Fruit fly (Drosophila melanogaster) whole organism, embryonic: ENCODE results near the gene Pex10.

ENCODE experiments used
- BEAF-32 ChIP-seq: fragments of 200-800 bp; sonication (Bioruptor generic); optimal IDR thresholded peaks from 3 replicates; lab custom pipeline; 2017; ENCODE audit warnings: missing biosample characterization, missing genetic modification characterization, mild to moderate bottlenecking, moderate library complexity, missing genetic modification reagents
- Bgb ChIP-seq: fragments of 200-800 bp; sonication (Bioruptor generic); IDR thresholded peaks from 2 replicates; pipeline ENCODE4 v1.3.6; 2022; ENCODE audit warnings: missing biosample characterization, missing genetic modification characterization; ENCODE audit not compliant: partially characterized antibody
- CG10979 ChIP-seq: fragments of 200-800 bp; sonication (Bioruptor generic); optimal IDR thresholded peaks from 2 replicates; lab custom pipeline; 2018; ENCODE audit warnings: missing biosample characterization, mild to moderate bottlenecking, missing genetic modification characterization, moderate library complexity
- CG11085 ChIP-seq: fragments of 200-800 bp; sonication (Bioruptor generic); IDR thresholded peaks from 2 replicates; pipeline ENCODE4 v1.3.6; 2022; ENCODE audit warnings: missing biosample characterization, missing genetic modification characterization
- CG11398 ChIP-seq: fragments of 200-800 bp; sonication (Bioruptor generic); optimal IDR thresholded peaks from 2 replicates; lab custom pipeline; 2016; ENCODE audit warnings: missing biosample characterization, missing genetic modification characterization
- CG12155 ChIP-seq: fragments of 200-800 bp; sonication (Bioruptor generic); optimal IDR thresholded peaks from 3 replicates; lab custom pipeline; 2016; ENCODE audit warnings: missing biosample characterization, missing genetic modification characterization
- CG12236 ChIP-seq: fragments of 200-800 bp; sonication (Bioruptor generic); optimal IDR thresholded peaks from 2 replicates; lab custom pipeline; 2016; ENCODE audit warnings: missing biosample characterization, missing genetic modification characterization
- CG13296 ChIP-seq: fragments of 200-800 bp; sonication (Bioruptor generic); optimal IDR thresholded peaks from 3 replicates; lab custom pipeline; 2018; ENCODE audit warnings: missing biosample characterization, mild to moderate bottlenecking, missing genetic modification characterization
- CG14710 ChIP-seq: fragments of 200-800 bp; sonication (Bioruptor generic); optimal IDR thresholded peaks from 3 replicates; lab custom pipeline; 2019; ENCODE audit warnings: missing biosample characterization, mild to moderate bottlenecking, missing genetic modification characterization, moderate library complexity
- CG14965 ChIP-seq: fragments of 200-800 bp; sonication (Bioruptor generic); optimal IDR thresholded peaks from 2 replicates; lab custom pipeline; 2016; ENCODE audit warnings: missing biosample characterization, missing genetic modification characterization, borderline replicate concordance
- CG17385 ChIP-seq: fragments of 200-800 bp; sonication (Bioruptor generic); optimal IDR thresholded peaks from 3 replicates; lab custom pipeline; 2018; ENCODE audit warnings: missing biosample characterization, mild to moderate bottlenecking, missing genetic modification characterization
- CG5953 ChIP-seq: fragments of 200-800 bp; sonication (Bioruptor generic); IDR thresholded peaks from 2 replicates; pipeline ENCODE4 v1.3.6; 2022; ENCODE audit warnings: missing biosample characterization, missing genetic modification characterization
- CG7271 ChIP-seq: fragments of 200-800 bp; sonication (Bioruptor generic); optimal IDR thresholded peaks from 2 replicates; lab custom pipeline; 2018; ENCODE audit warnings: missing biosample characterization, mild to moderate bottlenecking, missing genetic modification characterization, moderate library complexity
- CG8924 ChIP-seq: fragments of 200-800 bp; optimal IDR thresholded peaks from 3 replicates; lab custom pipeline; 2019; ENCODE audit warnings: missing biosample characterization, mild to moderate bottlenecking, missing genetic modification characterization, moderate library complexity
- Dbx ChIP-seq: fragments of 200-800 bp; sonication (Bioruptor generic); IDR thresholded peaks from 3 replicates; pipeline ENCODE4 v1.3.6; 2022; ENCODE audit warnings: missing biosample characterization, missing genetic modification characterization
- Drgx ChIP-seq: fragments of 200-800 bp; sonication (Bioruptor generic); IDR thresholded peaks from 2 replicates; pipeline ENCODE4 v1.3.6; 2022; ENCODE audit warnings: missing biosample characterization, missing genetic modification characterization
- Elba2 ChIP-seq: fragments of 200-800 bp; sonication (Bioruptor generic); optimal IDR thresholded peaks from 3 replicates; lab custom pipeline; 2016; ENCODE audit warnings: missing biosample characterization, missing genetic modification characterization
- Hr51 ChIP-seq, 2 experiments: fragments of 200-800 bp; sonication (Bioruptor generic); optimal IDR thresholded peaks; 2 replicates in 1 of 2; 3 replicates in 1 of 2; lab custom pipeline; 2016 to 2018; ENCODE audit warnings: missing biosample characterization in 2 of 2, missing genetic modification characterization in 2 of 2, mild to moderate bottlenecking in 1 of 2, moderate library complexity in 1 of 2
- MESR4 ChIP-seq: fragments of 200-800 bp; sonication (Bioruptor generic); optimal IDR thresholded peaks from 2 replicates; lab custom pipeline; 2018; ENCODE audit warnings: missing biosample characterization, mild to moderate bottlenecking, missing genetic modification characterization, moderate library complexity
- Mad ChIP-seq: fragments of 200-800 bp; sonication (Bioruptor generic); optimal IDR thresholded peaks from 2 replicates; lab custom pipeline; 2016; ENCODE audit warnings: missing biosample characterization, missing genetic modification characterization
- Poxn ChIP-seq: fragments of 200-800 bp; sonication (Bioruptor generic); IDR thresholded peaks from 2 replicates; pipeline ENCODE4 v1.3.6; 2022; ENCODE audit warnings: missing biosample characterization, missing genetic modification characterization
- Rfx ChIP-seq: fragments of 200-800 bp; sonication (Bioruptor generic); IDR thresholded peaks from 2 replicates; pipeline ENCODE4 v1.3.6; 2022; ENCODE audit warnings: missing biosample characterization, missing genetic modification characterization
- Rx ChIP-seq: fragments of 200-800 bp; sonication (Bioruptor generic); IDR thresholded peaks from 2 replicates; pipeline ENCODE4 v1.3.6; 2022; ENCODE audit warnings: missing biosample characterization, missing genetic modification characterization
- ac ChIP-seq: fragments of 200-800 bp; sonication (Bioruptor generic); optimal IDR thresholded peaks from 3 replicates; lab custom pipeline; 2017; ENCODE audit warnings: missing biosample characterization, mild to moderate bottlenecking, missing genetic modification characterization
- az2 ChIP-seq: fragments of 200-800 bp; sonication (Bioruptor generic); optimal IDR thresholded peaks from 3 replicates; lab custom pipeline; 2016; ENCODE audit warnings: missing biosample characterization, missing genetic modification characterization
- bowl ChIP-seq: fragments of 200-800 bp; sonication (Bioruptor generic); IDR thresholded peaks from 2 replicates; pipeline ENCODE4 v1.3.6; 2022; ENCODE audit warnings: missing biosample characterization, missing genetic modification characterization
- cato ChIP-seq: fragments of 200-800 bp; sonication (Bioruptor generic); optimal IDR thresholded peaks from 2 replicates; lab custom pipeline; 2016; ENCODE audit warnings: missing biosample characterization, missing genetic modification characterization, borderline replicate concordance
- chinmo ChIP-seq: fragments of 200-800 bp; sonication (Bioruptor generic); IDR thresholded peaks from 4 replicates; pipeline ENCODE4 v1.3.6; 2022; ENCODE audit warnings: missing biosample characterization, missing genetic modification characterization; ENCODE audit not compliant: partially characterized antibody
- gsb ChIP-seq: fragments of 200-800 bp; sonication (Bioruptor generic); IDR thresholded peaks from 2 replicates; pipeline ENCODE4 v1.3.6; 2022; ENCODE audit warnings: missing biosample characterization, missing genetic modification characterization
- gsb-n ChIP-seq: fragments of 200-800 bp; sonication (Bioruptor generic); optimal IDR thresholded peaks from 3 replicates; lab custom pipeline; 2018; ENCODE audit warnings: missing biosample characterization, mild to moderate bottlenecking, missing genetic modification characterization
- h ChIP-seq: fragments of >200 bp; optimal IDR thresholded peaks from 2 replicates; lab custom pipeline; 2017
- kni ChIP-seq: fragments of 200-800 bp; sonication (Bioruptor generic); optimal IDR thresholded peaks from 3 replicates; lab custom pipeline; 2017; ENCODE audit warnings: mild to moderate bottlenecking, missing biosample characterization, missing genetic modification reagents, missing genetic modification characterization
- maf-S ChIP-seq: fragments of 200-800 bp; sonication (Bioruptor generic); optimal IDR thresholded peaks from 2 replicates; lab custom pipeline; 2016; ENCODE audit warnings: missing biosample characterization, missing genetic modification characterization
- mirr ChIP-seq: fragments of 200-800 bp; sonication (Bioruptor generic); optimal IDR thresholded peaks from 3 replicates; lab custom pipeline; 2018; ENCODE audit warnings: missing biosample characterization, mild to moderate bottlenecking, missing genetic modification characterization
- nau ChIP-seq: fragments of 200-800 bp; sonication (Bioruptor generic); optimal IDR thresholded peaks from 3 replicates; lab custom pipeline; 2017; ENCODE audit warnings: missing biosample characterization, mild to moderate bottlenecking, missing genetic modification characterization, missing genetic modification reagents
- phol ChIP-seq: fragments of 200-800 bp; sonication (Bioruptor generic); optimal IDR thresholded peaks from 3 replicates; lab custom pipeline; 2018; ENCODE audit warnings: missing biosample characterization, mild to moderate bottlenecking, missing genetic modification characterization, moderate library complexity
- psq ChIP-seq: fragments of 200-800 bp; sonication (Bioruptor generic); optimal IDR thresholded peaks from 2 replicates; lab custom pipeline; 2017; ENCODE audit warnings: missing biosample characterization, missing genetic modification characterization
- pzg ChIP-seq: fragments of 200-800 bp; sonication (Bioruptor generic); optimal IDR thresholded peaks from 3 replicates; lab custom pipeline; 2018; ENCODE audit warnings: missing biosample characterization, mild to moderate bottlenecking, missing genetic modification characterization, moderate library complexity
- ro ChIP-seq: fragments of 200-800 bp; sonication (Bioruptor generic); IDR thresholded peaks from 2 replicates; pipeline ENCODE4 v1.3.6; 2022; ENCODE audit warnings: missing biosample characterization, missing genetic modification characterization
- schlank ChIP-seq: fragments of 200-800 bp; sonication (Bioruptor generic); optimal IDR thresholded peaks from 2 replicates; lab custom pipeline; 2018; ENCODE audit warnings: missing biosample characterization, mild to moderate bottlenecking, missing genetic modification characterization
- sens ChIP-seq: fragments of 200-800 bp; sonication (Bioruptor generic); peaks from one replicate; lab custom pipeline; 2016; ENCODE audit warnings: missing biosample characterization, missing genetic modification characterization
- sisA ChIP-seq: fragments of 200-800 bp; sonication (Bioruptor generic); IDR thresholded peaks from 2 replicates; pipeline ENCODE4 v1.3.6; 2022; ENCODE audit warnings: missing biosample characterization, missing genetic modification characterization
- sna ChIP-seq: fragments of 200-800 bp; sonication (Bioruptor generic); IDR thresholded peaks from 2 replicates; pipeline ENCODE4 v1.3.6; 2022; ENCODE audit warnings: missing biosample characterization, missing genetic modification characterization; ENCODE audit not compliant: partially characterized antibody
- tap ChIP-seq: fragments of 200-800 bp; optimal IDR thresholded peaks from 3 replicates; lab custom pipeline; 2019; ENCODE audit warnings: missing biosample characterization, mild to moderate bottlenecking, missing genetic modification characterization, moderate library complexity
- tgo ChIP-seq: fragments of 200-800 bp; sonication (Bioruptor generic); IDR thresholded peaks from 3 replicates; pipeline ENCODE4 v1.3.6; 2022; ENCODE audit warnings: missing biosample characterization, missing genetic modification characterization
- tin ChIP-seq: fragments of 200-800 bp; sonication (Bioruptor generic); optimal IDR thresholded peaks from 3 replicates; lab custom pipeline; 2016; ENCODE audit warnings: missing biosample characterization, missing genetic modification characterization
- tio ChIP-seq: fragments of 200-800 bp; sonication (Bioruptor generic); optimal IDR thresholded peaks from 2 replicates; lab custom pipeline; 2017; ENCODE audit warnings: missing biosample characterization, missing genetic modification characterization, inconsistent platforms
- z ChIP-seq: fragments of 200-800 bp; sonication (Bioruptor generic); IDR thresholded peaks from 3 replicates; pipeline ENCODE4 v1.3.6; 2022; ENCODE audit warnings: missing biosample characterization, missing genetic modification characterization
- zfh2 ChIP-seq: fragments of 200-800 bp; sonication (Bioruptor generic); optimal IDR thresholded peaks from 2 replicates; lab custom pipeline; 2016; ENCODE audit warnings: missing biosample characterization, missing genetic modification characterization

Pex10 gene

dm6 chr3L:1568225-1569161, 10.5 kb downstream of the Pex10 start, which contains the start of gene CG7879 (continued):
- TF ChIP-seq ro (GFP tag; lab: Robert Waterston, UW): no peak
- peak; percentile 87 for TF ChIP-seq CG17385 (GFP tag; lab: Kevin White, UChicago)
- no peak for TF ChIP-seq CG7271
- peak; percentile 20 for TF ChIP-seq CG12155 (GFP tag; lab: Kevin White, UChicago)
- 0 out of 3 replicates have a peak, but pooled peaks have one; percentile 17 for TF ChIP-seq Dbx (GFP tag; lab: Robert Waterston, UW)
- TF ChIP-seq ac (GFP tag; lab: Kevin White, UChicago): no peak
- TF ChIP-seq CG5953 (GFP tag; lab: Robert Waterston, UW): 0 out of 2 replicates have a peak, but pooled peaks have one; percentile 20
- peak; percentile 43 for TF ChIP-seq BEAF-32 (GFP tag; lab: Kevin White, UChicago)
- no peak for TF ChIP-seq sna (GFP tag; lab: Robert Waterston, UW)
- no peak for TF ChIP-seq cato
- no peak for TF ChIP-seq CG14965 (GFP tag; lab: Kevin White, UChicago)
- no peak for TF ChIP-seq bowl (GFP tag; lab: Robert Waterston, UW)
- peak; percentile 8 for TF ChIP-seq tin (GFP tag; lab: Kevin White, UChicago)
- no peak for TF ChIP-seq CG11398
- TF ChIP-seq kni: no peak
- peak; percentile 25 for TF ChIP-seq sisA (GFP tag; lab: Robert Waterston, UW)
- peak; percentile 56 for TF ChIP-seq pzg (GFP tag; lab: Kevin White, UChicago)
- no peak for TF ChIP-seq CG11085 (GFP tag; lab: Robert Waterston, UW)
- peak; percentile 53; the same call in 2 of the 3 replicates for TF ChIP-seq tgo (GFP tag; lab: Robert Waterston, UW)
- TF ChIP-seq az2 (GFP tag; lab: Kevin White, UChicago): peak; percentile 15
- peak; percentile 72 for TF ChIP-seq CG14710 (tag; lab: Kevin White, UChicago)
- no peak for TF ChIP-seq tio (GFP tag; lab: Kevin White, UChicago)
- peak; percentile 98 for TF ChIP-seq MESR4
- no peak for TF ChIP-seq h
- peak; percentile 99 for TF ChIP-seq phol (tag; lab: Kevin White, UChicago)
- TF ChIP-seq maf-S (GFP tag; lab: Kevin White, UChicago): no peak
- TF ChIP-seq Hr51 (GFP tag; optimal IDR thresholded peaks at IDR 0.05; lab: Kevin White, UChicago): peak in 1 of 2 experiments; percentile 21
- TF ChIP-seq psq (GFP tag; lab: Kevin White, UChicago): peak; percentile 43
- TF ChIP-seq nau (GFP tag; lab: Kevin White, UChicago): no peak
- TF ChIP-seq Mad (GFP tag; lab: Kevin White, UChicago): no peak
- TF ChIP-seq Rx (GFP tag; lab: Robert Waterston, UW): no peak
- no peak for TF ChIP-seq tap (tag; lab: Kevin White, UChicago)
- peak; percentile 29 for TF ChIP-seq zfh2 (GFP tag; lab: Kevin White, UChicago)
- peak; percentile 47 for TF ChIP-seq CG8924 (tag; lab: Kevin White, UChicago)
- peak; percentile 33; the same call in 1 of the 2 replicates for TF ChIP-seq Bgb (GFP tag; lab: Robert Waterston, UW)
- no peak for TF ChIP-seq Elba2 (GFP tag; lab: Kevin White, UChicago)
- no peak for TF ChIP-seq gsb (GFP tag; lab: Robert Waterston, UW)
- no peak for TF ChIP-seq schlank (tag; lab: Kevin White, UChicago)
- TF ChIP-seq chinmo (GFP tag; lab: Robert Waterston, UW): 0 out of 4 replicates have a peak, but pooled peaks have one; percentile 35
- no peak for TF ChIP-seq Poxn (GFP tag; lab: Robert Waterston, UW)
- peak; percentile 80 for TF ChIP-seq sens (GFP tag; lab: Kevin White, UChicago)
- no peak for TF ChIP-seq gsb-n (tag; lab: Kevin White, UChicago)
- TF ChIP-seq Rfx: peak; percentile 50
- no peak for TF ChIP-seq CG12236 (GFP tag; lab: Kevin White, UChicago)
- no peak for TF ChIP-seq CG10979 (tag; lab: Kevin White, UChicago)
- TF ChIP-seq Drgx (GFP tag; lab: Robert Waterston, UW): no peak
- TF ChIP-seq z (GFP tag; lab: Robert Waterston, UW): no peak
- TF ChIP-seq mirr: no peak
- no peak for TF ChIP-seq CG13296 (GFP tag; lab: Kevin White, UChicago)
